Fruit fly (Drosophila melanogaster) whole organism, embryonic: ENCODE results near the gene yrt.

Source experiments
- Atf6 ChIP-seq: fragments of 200-800 bp; sonication (Bioruptor generic); IDR thresholded peaks from 2 replicates; pipeline ENCODE4 v1.3.6; 2022; ENCODE audit warnings: missing biosample characterization, missing genetic modification characterization
- Bdp1 ChIP-seq: fragments of 200-800 bp; sonication (Bioruptor generic); optimal IDR thresholded peaks from 3 replicates; lab custom pipeline; 2016; ENCODE audit warnings: missing biosample characterization, missing genetic modification characterization
- Bteb2 ChIP-seq: fragments of 200-800 bp; sonication (Bioruptor generic); optimal IDR thresholded peaks from 2 replicates; lab custom pipeline; 2016; ENCODE audit warnings: missing biosample characterization, missing genetic modification characterization
- C15 ChIP-seq: fragments of 200-800 bp; sonication (Bioruptor generic); IDR thresholded peaks from 3 replicates; pipeline ENCODE4 v1.3.6; 2022; ENCODE audit warnings: missing biosample characterization, missing genetic modification characterization
- CG10209 ChIP-seq: fragments of 200-800 bp; sonication (Bioruptor generic); optimal IDR thresholded peaks from 3 replicates; lab custom pipeline; 2017; ENCODE audit warnings: missing biosample characterization, mild to moderate bottlenecking, missing genetic modification characterization, missing genetic modification reagents
- CG10267 ChIP-seq: fragments of 200-800 bp; sonication (Bioruptor generic); optimal IDR thresholded peaks from 2 replicates; lab custom pipeline; 2018; ENCODE audit warnings: missing biosample characterization, mild to moderate bottlenecking, missing genetic modification characterization, moderate library complexity
- CG11456 ChIP-seq: fragments of 200-800 bp; sonication (Bioruptor generic); IDR thresholded peaks from 3 replicates; pipeline ENCODE4 v1.3.6; 2022; ENCODE audit warnings: missing biosample characterization, missing genetic modification characterization
- CG12104 ChIP-seq: fragments of 200-800 bp; sonication (Bioruptor generic); optimal IDR thresholded peaks from 3 replicates; lab custom pipeline; 2016; ENCODE audit warnings: missing biosample characterization, missing genetic modification characterization
- CG18011 ChIP-seq: fragments of 200-800 bp; sonication (Bioruptor generic); optimal IDR thresholded peaks from 2 replicates; lab custom pipeline; 2017; ENCODE audit warnings: missing biosample characterization, missing genetic modification characterization, mild to moderate bottlenecking, moderate library complexity, missing genotype
- CG18619 ChIP-seq: fragments of 200-800 bp; sonication (Bioruptor generic); optimal IDR thresholded peaks from 3 replicates; lab custom pipeline; 2017; ENCODE audit warnings: missing biosample characterization, mild to moderate bottlenecking, missing genetic modification characterization
- CG18764 ChIP-seq: fragments of 200-800 bp; sonication (Bioruptor generic); optimal IDR thresholded peaks from 3 replicates; lab custom pipeline; 2016; ENCODE audit warnings: missing biosample characterization, missing genetic modification characterization
- CG2889 ChIP-seq: fragments of 200-800 bp; sonication (Bioruptor generic); IDR thresholded peaks from 3 replicates; pipeline ENCODE4 v1.3.6; 2022; ENCODE audit warnings: missing biosample characterization, missing genetic modification characterization
- CG31365 ChIP-seq: fragments of 200-800 bp; sonication (Bioruptor generic); optimal IDR thresholded peaks from 2 replicates; lab custom pipeline; 2018; ENCODE audit warnings: missing biosample characterization, mild to moderate bottlenecking, missing genetic modification characterization
- CG33213 ChIP-seq: fragments of 200-800 bp; sonication (Bioruptor generic); optimal IDR thresholded peaks from 3 replicates; lab custom pipeline; 2016; ENCODE audit warnings: missing biosample characterization, missing genetic modification characterization
- CG3726 ChIP-seq: fragments of 200-800 bp; sonication (Bioruptor generic); IDR thresholded peaks from 3 replicates; pipeline ENCODE4, ENCODE4 v1.3.6; 2022; ENCODE audit warnings: missing biosample characterization, missing genetic modification characterization
- CG8478 ChIP-seq: fragments of >200 bp; optimal IDR thresholded peaks from 2 replicates; lab custom pipeline; 2018
- CG9817 ChIP-seq: fragments of 200-800 bp; sonication (Bioruptor generic); optimal IDR thresholded peaks from 2 replicates; lab custom pipeline; 2018; ENCODE audit warnings: missing biosample characterization, mild to moderate bottlenecking, missing genetic modification characterization, moderate library complexity
- CTCF ChIP-seq: fragments of 200-800 bp; sonication (Bioruptor generic); optimal IDR thresholded peaks from 2 replicates; lab custom pipeline; 2017; ENCODE audit warnings: missing biosample characterization, mild to moderate bottlenecking, missing genetic modification characterization, moderate library complexity
- Deaf1 ChIP-seq: fragments of 200-800 bp; optimal IDR thresholded peaks from 3 replicates; lab custom pipeline; 2019; ENCODE audit warnings: missing biosample characterization, mild to moderate bottlenecking, missing genetic modification characterization, moderate library complexity
- Drgx ChIP-seq: fragments of 200-800 bp; sonication (Bioruptor generic); IDR thresholded peaks from 2 replicates; pipeline ENCODE4 v1.3.6; 2022; ENCODE audit warnings: missing biosample characterization, missing genetic modification characterization
- Fer2 ChIP-seq: fragments of 200-800 bp; sonication (Bioruptor generic); optimal IDR thresholded peaks from 2 replicates; lab custom pipeline; 2018; ENCODE audit warnings: missing biosample characterization, mild to moderate bottlenecking, missing genetic modification characterization, moderate library complexity
- Hey ChIP-seq: fragments of 200-800 bp; sonication (Bioruptor generic); optimal IDR thresholded peaks from 3 replicates; lab custom pipeline; 2018; ENCODE audit warnings: missing biosample characterization, mild to moderate bottlenecking, missing genetic modification characterization
- Hr39 ChIP-seq: fragments of >200 bp; optimal IDR thresholded peaks from 2 replicates; lab custom pipeline; 2017
- MTF-1 ChIP-seq: fragments of 200-800 bp; sonication (Bioruptor generic); optimal IDR thresholded peaks from 2 replicates; lab custom pipeline; 2018; ENCODE audit warnings: missing biosample characterization, mild to moderate bottlenecking, missing genetic modification characterization, borderline replicate concordance
- Oli ChIP-seq: fragments of 200-800 bp; sonication (Bioruptor generic); optimal IDR thresholded peaks from 2 replicates; lab custom pipeline; 2018; ENCODE audit warnings: missing biosample characterization, mild to moderate bottlenecking, missing genetic modification characterization, moderate library complexity
- Poxn ChIP-seq: fragments of 200-800 bp; sonication (Bioruptor generic); IDR thresholded peaks from 2 replicates; pipeline ENCODE4 v1.3.6; 2022; ENCODE audit warnings: missing biosample characterization, missing genetic modification characterization
- Ravus ChIP-seq: fragments of 200-800 bp; sonication (Bioruptor generic); IDR thresholded peaks from 2 replicates; pipeline ENCODE4 v1.3.6; 2022; ENCODE audit warnings: missing biosample characterization, missing genetic modification characterization
- Stat92E ChIP-seq, 3 experiments: fragments of >200 bp in 2 of 3; fragments of 200-800 bp in 1 of 3; sonication (Bioruptor generic) in 1 of 3; optimal IDR thresholded peaks; 2 replicates each; lab custom pipeline; 2017 to 2019; ENCODE audit warnings: missing biosample characterization in 3 of 3, missing genetic modification characterization in 3 of 3, mild to moderate bottlenecking in 1 of 3, moderate library complexity in 1 of 3
- Xbp1 ChIP-seq: fragments of 200-800 bp; sonication (Bioruptor generic); optimal IDR thresholded peaks from 3 replicates; lab custom pipeline; 2016; ENCODE audit warnings: missing biosample characterization, mild to moderate bottlenecking, missing genetic modification characterization
- ab ChIP-seq: fragments of 200-800 bp; sonication (Bioruptor generic); optimal IDR thresholded peaks from 2 replicates; lab custom pipeline; 2016; ENCODE audit warnings: missing biosample characterization, missing genetic modification characterization
- ase ChIP-seq: fragments of 200-800 bp; sonication (Bioruptor generic); IDR thresholded peaks from 3 replicates; pipeline ENCODE4 v1.3.6; 2022; ENCODE audit warnings: missing biosample characterization, missing genetic modification characterization
- bigmax ChIP-seq: fragments of 200-800 bp; sonication (Bioruptor generic); optimal IDR thresholded peaks from 2 replicates; lab custom pipeline; 2018; ENCODE audit warnings: missing biosample characterization, mild to moderate bottlenecking, missing genetic modification characterization
- bowl ChIP-seq: fragments of 200-800 bp; sonication (Bioruptor generic); IDR thresholded peaks from 2 replicates; pipeline ENCODE4 v1.3.6; 2022; ENCODE audit warnings: missing biosample characterization, missing genetic modification characterization
- cad ChIP-seq: fragments of >200 bp; optimal IDR thresholded peaks from 2 replicates; lab custom pipeline; 2017; ENCODE audit warnings: missing biosample characterization, missing genetic modification characterization
- da ChIP-seq: fragments of 200-800 bp; sonication (Bioruptor generic); optimal IDR thresholded peaks from 2 replicates; lab custom pipeline; 2016; ENCODE audit warnings: missing biosample characterization, missing genetic modification characterization
- dan ChIP-seq: fragments of 200-800 bp; sonication (Bioruptor generic); IDR thresholded peaks from 2 replicates; pipeline ENCODE4 v1.3.6; 2022; ENCODE audit warnings: missing biosample characterization, missing genetic modification characterization
- ems ChIP-seq: fragments of 200-800 bp; sonication (Bioruptor generic); optimal IDR thresholded peaks from 3 replicates; lab custom pipeline; 2016; ENCODE audit warnings: missing biosample characterization, missing genetic modification characterization
- gcm ChIP-seq: fragments of 200-800 bp; sonication (Bioruptor generic); optimal IDR thresholded peaks from 2 replicates; lab custom pipeline; 2019; ENCODE audit warnings: missing biosample characterization, mild to moderate bottlenecking, missing genetic modification characterization, moderate library complexity
- gsb-n ChIP-seq: fragments of 200-800 bp; sonication (Bioruptor generic); optimal IDR thresholded peaks from 3 replicates; lab custom pipeline; 2018; ENCODE audit warnings: missing biosample characterization, mild to moderate bottlenecking, missing genetic modification characterization
- ham ChIP-seq: fragments of 200-800 bp; sonication (Bioruptor generic); IDR thresholded peaks from 2 replicates; pipeline ENCODE4 v1.3.6; 2022; ENCODE audit warnings: missing biosample characterization, missing genetic modification characterization
- hbn ChIP-seq: fragments of 200-800 bp; sonication (Bioruptor generic); IDR thresholded peaks from 2 replicates; pipeline ENCODE4 v1.3.6; 2022; ENCODE audit warnings: missing biosample characterization, missing genetic modification characterization; ENCODE audit not compliant: partially characterized antibody
- lbe ChIP-seq: fragments of 200-800 bp; sonication (Bioruptor generic); optimal IDR thresholded peaks from 2 replicates; lab custom pipeline; 2016; ENCODE audit warnings: missing biosample characterization, mild to moderate bottlenecking, missing genetic modification characterization
- lilli ChIP-seq: fragments of 200-800 bp; sonication (Bioruptor generic); optimal IDR thresholded peaks from 3 replicates; lab custom pipeline; 2016; ENCODE audit warnings: missing biosample characterization, missing genetic modification characterization
- maf-S ChIP-seq: fragments of 200-800 bp; sonication (Bioruptor generic); optimal IDR thresholded peaks from 2 replicates; lab custom pipeline; 2016; ENCODE audit warnings: missing biosample characterization, missing genetic modification characterization
- nau ChIP-seq: fragments of 200-800 bp; sonication (Bioruptor generic); optimal IDR thresholded peaks from 3 replicates; lab custom pipeline; 2017; ENCODE audit warnings: missing biosample characterization, mild to moderate bottlenecking, missing genetic modification characterization, missing genetic modification reagents
- nerfin-1 ChIP-seq: fragments of 200-800 bp; sonication (Bioruptor generic); optimal IDR thresholded peaks from 3 replicates; lab custom pipeline; 2019; ENCODE audit warnings: missing biosample characterization, mild to moderate bottlenecking, missing genetic modification characterization, moderate library complexity
- repo ChIP-seq: fragments of 200-800 bp; sonication (Bioruptor generic); optimal IDR thresholded peaks from 2 replicates; lab custom pipeline; 2016; ENCODE audit warnings: missing biosample characterization, missing genetic modification characterization
- run ChIP-seq: fragments of 200-800 bp; sonication (Bioruptor generic); optimal IDR thresholded peaks from 3 replicates; lab custom pipeline; 2018; ENCODE audit warnings: missing biosample characterization, mild to moderate bottlenecking, missing genetic modification characterization
- scrt ChIP-seq: fragments of 200-800 bp; sonication (Bioruptor generic); optimal IDR thresholded peaks from 2 replicates; lab custom pipeline; 2018; ENCODE audit warnings: missing biosample characterization, mild to moderate bottlenecking, missing genetic modification characterization, moderate library complexity
- sim ChIP-seq: fragments of 200-800 bp; sonication (Bioruptor generic); IDR thresholded peaks from 2 replicates; pipeline ENCODE4 v1.3.6; 2022; ENCODE audit warnings: missing biosample characterization, missing genetic modification characterization
- slou ChIP-seq: fragments of 200-800 bp; sonication (Bioruptor generic); optimal IDR thresholded peaks from 3 replicates; lab custom pipeline; 2016; ENCODE audit warnings: missing biosample characterization, missing genetic modification characterization

The yrt gene

dm6 chr3R:13428341-13429040 is 6.3 kb downstream of the yrt start (continued):
- TF ChIP-seq lbe (GFP tag; lab: Kevin White, UChicago) (no peak), Oli (tag; lab: Kevin White, UChicago) (peak; percentile 75), run (tag; lab: Kevin White, UChicago) (peak; percentile 37), Bteb2 (GFP tag; lab: Kevin White, UChicago) (peak; percentile 46), ase (GFP tag; lab: Robert Waterston, UW) (0 out of 3 replicates have a peak, but pooled peaks have one; percentile 51), Hr39 (lab: Kevin White, UChicago) (no peak), hbn (no peak), ab (GFP tag; lab: Kevin White, UChicago) (peak; percentile 2), CG18764 (peak; percentile 25), CG11456 (peak; percentile 65; the same call in 1 of the 3 replicates), lilli (GFP tag; lab: Kevin White, UChicago) (peak; percentile 66), nerfin-1 (tag; lab: Kevin White, UChicago) (peak; percentile 62), MTF-1 (GFP tag; lab: Kevin White, UChicago) (peak; percentile 57), Atf6 (peak; percentile 32; the same call in 1 of the 2 replicates), nau (GFP tag; lab: Kevin White, UChicago) (peak; percentile 67), gcm (GFP tag; lab: Kevin White, UChicago) (peak; percentile 53), ham (no peak), CG33213 (GFP tag; lab: Kevin White, UChicago) (peak; percentile 19), CG9817 (tag; lab: Kevin White, UChicago) (peak; percentile 57), CG10267 (tag; lab: Kevin White, UChicago) (peak; percentile 69), CG18011 (GFP tag; lab: Kevin White, UChicago) (peak; percentile 11), CG3726 (GFP tag; lab: Robert Waterston, UW) (no peak), CG18619 (GFP tag; lab: Kevin White, UChicago) (peak; percentile 26), CTCF (GFP tag; lab: Kevin White, UChicago) (no peak), dan (GFP tag; lab: Robert Waterston, UW) (no peak), Poxn (GFP tag; lab: Robert Waterston, UW) (no peak), C15 (GFP tag; lab: Robert Waterston, UW) (no peak), scrt (GFP tag; lab: Kevin White, UChicago) (peak; percentile 58), Deaf1 (tag; lab: Kevin White, UChicago) (peak; percentile 34), gsb-n (tag; lab: Kevin White, UChicago) (peak; percentile 62), da (GFP tag; lab: Kevin White, UChicago) (no peak), ems (GFP tag; lab: Kevin White, UChicago) (peak; percentile 34), maf-S (GFP tag; lab: Kevin White, UChicago) (peak; percentile 26), sim (no peak), bigmax (GFP tag; lab: Kevin White, UChicago) (no peak), CG8478 (lab: Kevin White, UChicago) (no peak), cad (GFP tag; lab: Kevin White, UChicago) (no peak), Stat92E (GFP tag; optimal IDR thresholded peaks at IDR 0.05; lab: Kevin White, UChicago) (no peak), CG12104 (GFP tag; lab: Kevin White, UChicago) (peak; percentile 27), CG2889 (GFP tag; lab: Robert Waterston, UW) (no peak), Ravus (no peak), CG31365 (peak; percentile 6), Hey (tag; lab: Kevin White, UChicago) (no peak), CG10209 (GFP tag; lab: Kevin White, UChicago) (peak; percentile 51), bowl (GFP tag; lab: Robert Waterston, UW) (no peak), repo (GFP tag; lab: Kevin White, UChicago) (no peak), Fer2 (tag; lab: Kevin White, UChicago) (no peak), Drgx (peak; percentile 78), slou (GFP tag; lab: Kevin White, UChicago) (no peak), Bdp1 (GFP tag; lab: Kevin White, UChicago) (peak; percentile 26), Xbp1 (GFP tag; lab: Kevin White, UChicago) (peak; percentile 73)
